Fruit fly (Drosophila melanogaster) S2 (cell line): ENCODE measurements around the gene CG15812.

Source experiments
- CG8478 ChIP-seq: fragments of >200 bp; optimal IDR thresholded peaks from 2 replicates; lab custom pipeline; 2018
- CTCF ChIP-seq, 2 experiments: fragments of >200 bp; optimal IDR thresholded peaks; 2 replicates each; lab custom pipeline; 2018

DNA sequence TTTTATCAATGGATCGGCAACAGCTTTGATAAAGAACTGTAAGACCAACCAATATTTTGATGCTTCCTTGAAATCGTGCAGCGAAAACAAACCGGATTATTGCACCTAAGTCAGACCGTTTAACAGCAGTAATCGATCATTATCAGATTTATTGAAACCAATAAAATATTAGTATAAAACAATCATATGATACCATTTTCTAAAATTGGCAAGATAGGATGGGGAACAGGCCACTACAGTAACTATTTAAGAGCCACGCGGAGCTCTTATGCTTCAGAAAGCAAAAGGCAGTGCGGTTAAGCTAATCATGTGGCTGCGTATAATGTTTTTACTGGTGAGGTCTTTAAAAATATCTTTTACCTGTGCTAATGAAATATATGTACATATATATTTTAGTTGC lies 26.6 kb downstream of the CG15812 start, which contains the start of gene CG32284:
- TF ChIP-seq CG8478 (lab: Kevin White, UChicago) (no peak), CTCF (optimal IDR thresholded peaks at IDR 0.05; lab: Kevin White, UChicago) (no peak)
